Fruit fly (Drosophila melanogaster) whole organism, wandering third instar larva: ENCODE measurements around the gene Fum1.

Experiments used
- Abd-B ChIP-seq: fragments of >200 bp; optimal IDR thresholded peaks from 2 replicates; lab custom pipeline; 2017; ENCODE audit warnings: missing biosample characterization, missing genetic modification characterization
- GATAd ChIP-seq: sonication (Bioruptor generic); optimal IDR thresholded peaks from 2 replicates; lab custom pipeline; 2016; ENCODE audit warnings: missing biosample characterization, missing genetic modification characterization

DNA sequence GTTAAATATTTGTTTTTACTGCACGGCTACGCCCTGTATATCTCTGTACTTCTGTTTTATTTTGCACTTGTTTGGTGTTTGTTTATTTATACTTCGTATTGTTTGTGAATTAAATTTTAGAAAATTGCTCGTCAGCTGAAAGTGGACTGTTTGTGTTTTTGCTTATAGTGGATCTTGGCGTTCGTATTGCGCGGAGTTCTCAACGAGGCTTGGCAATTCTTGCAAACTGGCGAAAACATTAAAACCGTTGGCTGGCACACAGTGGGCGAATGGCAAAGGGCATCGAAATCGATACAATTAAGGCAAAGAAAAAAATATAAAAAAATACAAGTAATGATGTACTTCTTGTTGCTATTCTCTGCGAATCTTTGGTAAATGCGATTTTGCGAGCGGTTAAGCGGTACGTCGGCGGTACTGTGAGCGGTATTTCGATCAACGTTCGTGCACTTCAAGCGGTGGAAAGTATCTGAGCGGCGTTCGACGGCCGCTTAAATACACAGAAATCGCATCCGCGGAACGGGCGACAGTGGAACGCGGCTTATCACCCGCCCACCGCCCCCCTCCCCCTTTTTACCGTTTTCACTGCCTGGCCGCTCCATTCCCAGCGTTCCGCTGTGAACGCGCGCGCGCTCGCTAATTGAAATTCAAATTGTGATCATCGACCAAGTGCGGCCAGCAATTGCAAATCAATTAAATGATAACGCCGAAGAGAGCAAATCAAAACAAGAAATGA, 48.7 kb downstream of the Fum1 start:
- TF ChIP-seq Abd-B (GFP tag; lab: Kevin White, UChicago) = no peak
- TF ChIP-seq GATAd = no peak
